Worm (Caenorhabditis elegans) whole organism, young adult: ENCODE measurements around the gene hot-7.

ENCODE experiments used
- B0261.1 ChIP-seq: sonication (generic microtip); optimal IDR thresholded peaks from 2 replicates; lab custom pipeline; 2016; ENCODE audit warnings: mild to moderate bottlenecking, missing genetic modification characterization, moderate library complexity, missing compliant biosample characterization
- C06A6.2 ChIP-seq: fragments of 200-800 bp; sonication (Bioruptor generic); conservative IDR thresholded peaks from 2 replicates; pipeline ENCODE4 v1.3.6; 2022; ENCODE audit warnings: missing genetic modification characterization, missing compliant biosample characterization
- C17E4.6 ChIP-seq: fragments of 200-800 bp; sonication (Bioruptor generic); IDR thresholded peaks from 2 replicates; pipeline ENCODE4 v1.3.6; 2022; ENCODE audit warnings: missing genetic modification reagents, missing genetic modification characterization, missing compliant biosample characterization
- F33H1.4 ChIP-seq: fragments of 200-800 bp; sonication (Bioruptor generic); IDR thresholded peaks from 2 replicates; pipeline ENCODE4 v1.3.6; 2022; ENCODE audit warnings: missing genetic modification reagents, missing genetic modification characterization, missing compliant biosample characterization
- F37B4.10 ChIP-seq: fragments of 200-800 bp; sonication (Bioruptor generic); IDR thresholded peaks from 2 replicates; pipeline ENCODE4 v1.3.6; 2022; ENCODE audit warnings: missing genetic modification characterization, missing compliant biosample characterization
- F39B2.1 ChIP-seq: fragments of 200-800 bp; sonication (Bioruptor generic); IDR thresholded peaks from 2 replicates; pipeline ENCODE4 v1.3.6; 2022; ENCODE audit warnings: missing genetic modification reagents, missing genetic modification characterization, missing compliant biosample characterization
- F55B11.4 ChIP-seq: sonication (generic microtip); optimal IDR thresholded peaks from 2 replicates; lab custom pipeline; 2016; ENCODE audit warnings: missing compliant biosample characterization, missing genetic modification characterization, borderline replicate concordance; ENCODE audit not compliant: insufficient read depth
- F57A8.1 ChIP-seq: fragments of 200-800 bp; sonication (Bioruptor generic); optimal IDR thresholded peaks from 2 replicates; lab custom pipeline; 2018; ENCODE audit warnings: mild to moderate bottlenecking, missing genetic modification characterization, moderate library complexity, missing compliant biosample characterization
- K11D2.4 ChIP-seq: fragments of 200-800 bp; sonication (Bioruptor generic); IDR thresholded peaks from 2 replicates; pipeline ENCODE4 v1.3.6; 2022; ENCODE audit warnings: missing genetic modification reagents, missing genetic modification characterization, missing compliant biosample characterization
- Y95B8A.8 ChIP-seq: fragments of 200-800 bp; sonication (Bioruptor generic); IDR thresholded peaks from 2 replicates; pipeline ENCODE4 v1.3.6; 2022; ENCODE audit warnings: missing genetic modification reagents, missing genetic modification characterization, missing compliant biosample characterization
- ama-1 ChIP-seq, 3 experiments: fragments of 150-350 bp in 1 of 3; sonication (generic microtip) in 2 of 3; optimal IDR thresholded peaks; 2 replicates each; lab custom pipeline; 2014 to 2018; ENCODE audit warnings: missing biosample characterization in 2 of 3, missing genetic modification characterization in 2 of 3, missing genetic modification reagents in 2 of 3
- aptf-3 ChIP-seq: fragments of 200-800 bp; sonication (Bioruptor generic); IDR thresholded peaks from 2 replicates; pipeline ENCODE4 v1.3.6; 2022; ENCODE audit warnings: missing genetic modification characterization, missing compliant biosample characterization
- atf-7 ChIP-seq: sonication (generic microtip); optimal IDR thresholded peaks from 2 replicates; lab custom pipeline; 2017; ENCODE audit warnings: mild to moderate bottlenecking, missing genetic modification characterization, missing compliant biosample characterization
- bed-1 ChIP-seq: fragments of 200-800 bp; sonication (Bioruptor generic); IDR thresholded peaks from 2 replicates; pipeline ENCODE4 v1.3.6; 2022; ENCODE audit warnings: missing genetic modification reagents, missing genetic modification characterization, missing compliant biosample characterization
- ceh-100 ChIP-seq: fragments of 200-800 bp; sonication (Bioruptor generic); IDR thresholded peaks from 2 replicates; pipeline ENCODE4 v1.3.6; 2022; ENCODE audit warnings: missing genetic modification reagents, missing genetic modification characterization, missing compliant biosample characterization
- ceh-27 ChIP-seq: fragments of 200-800 bp; sonication (Bioruptor generic); optimal IDR thresholded peaks from 2 replicates; lab custom pipeline; 2018; ENCODE audit warnings: mild to moderate bottlenecking, missing genetic modification characterization, moderate library complexity, missing compliant biosample characterization
- ceh-79 ChIP-seq: sonication (generic microtip); optimal IDR thresholded peaks from 2 replicates; lab custom pipeline; 2017; ENCODE audit warnings: mild to moderate bottlenecking, missing genetic modification characterization, missing compliant biosample characterization
- ceh-91 ChIP-seq: fragments of 200-800 bp; sonication (Bioruptor generic); IDR thresholded peaks from 2 replicates; pipeline ENCODE4 v1.3.6; 2022; ENCODE audit warnings: missing genetic modification reagents, missing genetic modification characterization, missing compliant biosample characterization
- dox-1 ChIP-seq: fragments of 200-800 bp; sonication (Bioruptor generic); IDR thresholded peaks from 2 replicates; pipeline ENCODE4 v1.3.6; 2022; ENCODE audit warnings: missing genetic modification reagents, missing genetic modification characterization, missing compliant biosample characterization
- efl-1 ChIP-seq: fragments of 150-350 bp; optimal IDR thresholded peaks from 2 replicates; lab custom pipeline; 2014; ENCODE audit warnings: missing biosample characterization, missing genetic modification reagents, missing genetic modification characterization
- egrh-3 ChIP-seq: fragments of 200-800 bp; sonication (Bioruptor generic); IDR thresholded peaks from 2 replicates; pipeline ENCODE4 v1.3.6; 2022; ENCODE audit warnings: missing genetic modification reagents, missing genetic modification characterization, missing compliant biosample characterization
- fkh-3 ChIP-seq: sonication (generic microtip); optimal IDR thresholded peaks from 2 replicates; lab custom pipeline; 2016; ENCODE audit warnings: mild to moderate bottlenecking, missing genetic modification characterization, missing compliant biosample characterization
- hmg-20 ChIP-seq: fragments of 200-800 bp; sonication (Bioruptor generic); IDR thresholded peaks from 2 replicates; pipeline ENCODE4 v1.3.6; 2022; ENCODE audit warnings: missing genetic modification reagents, missing genetic modification characterization, missing compliant biosample characterization
- hrde-1 ChIP-seq: sonication (generic microtip); optimal IDR thresholded peaks from 2 replicates; lab custom pipeline; 2016; ENCODE audit warnings: missing genetic modification characterization, mild to moderate bottlenecking, missing compliant biosample characterization, moderate library complexity, missing genotype, missing genetic modification reagents, borderline replicate concordance
- let-526 ChIP-seq: fragments of 200-800 bp; sonication (Bioruptor generic); IDR thresholded peaks from 2 replicates; pipeline ENCODE4 v1.3.6; 2022; ENCODE audit warnings: missing genetic modification reagents, missing genetic modification characterization, missing compliant biosample characterization
- let-607 ChIP-seq, 2 experiments: fragments of 200-800 bp in 1 of 2; sonication (Bioruptor generic) in 1 of 2; sonication (generic microtip) in 1 of 2; optimal IDR thresholded peaks; 2 replicates each; lab custom pipeline; 2016 to 2018; ENCODE audit warnings: mild to moderate bottlenecking in 2 of 2, missing compliant biosample characterization in 2 of 2, missing genetic modification characterization in 2 of 2, moderate library complexity in 2 of 2, missing genotype in 1 of 2
- lin-26 ChIP-seq: fragments of 200-800 bp; sonication (Bioruptor generic); IDR thresholded peaks from 2 replicates; pipeline ENCODE4 v1.3.6; 2022; ENCODE audit warnings: missing genetic modification reagents, missing genetic modification characterization, missing compliant biosample characterization
- lin-35 ChIP-seq, 3 experiments: fragments of 150-350 bp in 2 of 3; sonication (generic microtip) in 1 of 3; optimal IDR thresholded peaks; 2 replicates each; lab custom pipeline; 2014 to 2018; ENCODE audit warnings: missing biosample characterization in 3 of 3, missing genetic modification characterization in 3 of 3, missing genetic modification reagents in 3 of 3
- lin-54 ChIP-seq: fragments of 200-800 bp; sonication (Bioruptor generic); optimal IDR thresholded peaks from 2 replicates; lab custom pipeline; 2018; ENCODE audit warnings: mild to moderate bottlenecking, missing genetic modification characterization, missing compliant biosample characterization
- lsl-1 ChIP-seq: fragments of 200-800 bp; sonication (Bioruptor generic); optimal IDR thresholded peaks from 2 replicates; lab custom pipeline; 2018; ENCODE audit warnings: mild to moderate bottlenecking, missing genetic modification characterization, moderate library complexity, missing compliant biosample characterization
- madf-6 ChIP-seq: fragments of 200-800 bp; sonication (Bioruptor generic); IDR thresholded peaks from 2 replicates; pipeline ENCODE4 v1.3.6; 2022; ENCODE audit warnings: missing genetic modification reagents, missing genetic modification characterization, missing compliant biosample characterization
- madf-8 ChIP-seq: fragments of 200-800 bp; sonication (Bioruptor generic); conservative IDR thresholded peaks from 2 replicates; pipeline ENCODE4 v1.3.6; 2022; ENCODE audit warnings: missing genetic modification reagents, missing genetic modification characterization, missing compliant biosample characterization
- mcd-1 ChIP-seq: fragments of 200-800 bp; sonication (Bioruptor generic); IDR thresholded peaks from 2 replicates; pipeline ENCODE4 v1.3.6; 2022; ENCODE audit warnings: missing genetic modification reagents, missing genetic modification characterization, missing compliant biosample characterization
- mel-28 ChIP-seq: sonication (generic microtip); optimal IDR thresholded peaks from 2 replicates; lab custom pipeline; 2016; ENCODE audit warnings: borderline replicate concordance, mild to moderate bottlenecking, missing genetic modification characterization, missing compliant biosample characterization
- mes-4 ChIP-seq: sonication (generic microtip); optimal IDR thresholded peaks from 2 replicates; lab custom pipeline; 2016; ENCODE audit warnings: missing genotype, missing genetic modification characterization, missing compliant biosample characterization
- mxl-1 ChIP-seq: sonication (generic microtip); optimal IDR thresholded peaks from 2 replicates; lab custom pipeline; 2016; ENCODE audit warnings: missing genetic modification characterization, missing compliant biosample characterization
- nfyb-1 ChIP-seq: fragments of 200-800 bp; sonication (Bioruptor generic); IDR thresholded peaks from 2 replicates; pipeline ENCODE4 v1.3.6; 2022; ENCODE audit warnings: missing genetic modification reagents, missing genetic modification characterization, missing compliant biosample characterization
- sdz-38 ChIP-seq: sonication (generic microtip); optimal IDR thresholded peaks from 2 replicates; lab custom pipeline; 2016; ENCODE audit warnings: missing genotype, missing genetic modification characterization, missing compliant biosample characterization
- snpc-1.3 ChIP-seq: sonication (generic microtip); optimal IDR thresholded peaks from 2 replicates; lab custom pipeline; 2017; ENCODE audit warnings: missing genetic modification characterization, mild to moderate bottlenecking, missing compliant biosample characterization, antibody characterized with exemption, moderate library complexity, missing genotype, missing genetic modification reagents; ENCODE audit not compliant: insufficient read depth
- snpc-4 ChIP-seq, 5 experiments: fragments of 150-350 bp in 1 of 5; sonication (generic microtip) in 4 of 5; optimal IDR thresholded peaks; 2 replicates each; lab custom pipeline; 2014 to 2018; ENCODE audit warnings: missing genetic modification characterization in 5 of 5, missing biosample characterization in 3 of 5, antibody characterized with exemption in 2 of 5, mild to moderate bottlenecking in 2 of 5, missing compliant biosample characterization in 2 of 5, missing genotype in 2 of 5, moderate library complexity in 2 of 5, missing genetic modification reagents in 1 of 5
- somi-1 ChIP-seq: fragments of 200-800 bp; sonication (Bioruptor generic); optimal IDR thresholded peaks from 2 replicates; lab custom pipeline; 2018; ENCODE audit warnings: mild to moderate bottlenecking, missing genetic modification characterization, missing compliant biosample characterization
- unc-130 ChIP-seq: sonication (generic microtip); optimal IDR thresholded peaks from 2 replicates; lab custom pipeline; 2016; ENCODE audit warnings: missing genetic modification reagents, missing genetic modification characterization, missing compliant biosample characterization
- zim-3 ChIP-seq: sonication (generic microtip); optimal IDR thresholded peaks from 2 replicates; lab custom pipeline; 2017; ENCODE audit warnings: mild to moderate bottlenecking, missing genetic modification characterization, moderate library complexity, missing compliant biosample characterization
- ztf-18 ChIP-seq: sonication (generic microtip); optimal IDR thresholded peaks from 2 replicates; lab custom pipeline; 2016; ENCODE audit warnings: missing genotype, mild to moderate bottlenecking, missing genetic modification characterization, missing compliant biosample characterization

The hot-7 gene

DNA sequence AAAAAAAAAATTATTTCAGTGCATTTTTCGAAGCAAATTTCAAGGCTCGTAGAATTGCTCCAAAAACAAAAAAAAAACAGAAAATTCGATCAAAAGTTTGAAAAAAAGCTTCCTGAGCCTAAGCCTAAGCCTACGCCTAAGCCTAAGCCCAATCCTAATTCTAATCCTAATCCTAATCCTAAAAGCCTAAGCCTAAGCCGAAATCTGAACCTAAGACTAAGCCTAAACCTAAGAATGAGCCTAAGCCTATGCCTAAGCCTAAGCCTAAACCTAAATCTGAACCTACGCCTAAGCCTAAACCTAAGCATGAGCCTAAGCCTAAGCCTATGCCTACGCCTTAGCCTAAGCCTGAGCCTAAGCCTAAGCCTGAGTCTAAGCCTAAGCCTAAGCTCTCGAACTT is 5.0 kb upstream of the hot-7 start:
- TF ChIP-seq mes-4 (tag; lab: Kevin White, UChicago) (no peak), let-526 (no peak), mxl-1 (no peak), hmg-20 (GFP tag; lab: Robert Waterston, UW) (no peak), nfyb-1 (GFP tag; lab: Robert Waterston, UW) (no peak), F37B4.10 (GFP tag; lab: Robert Waterston, UW) (no peak), zim-3 (tag; lab: Kevin White, UChicago) (no peak), ceh-27 (GFP tag; lab: Kevin White, UChicago) (no peak), lin-26 (GFP tag; lab: Robert Waterston, UW) (no peak), mel-28 (tag; lab: Kevin White, UChicago) (no peak), ceh-100 (GFP tag; lab: Robert Waterston, UW) (no peak), F55B11.4 (tag; lab: Kevin White, UChicago) (no peak), ceh-79 (tag; lab: Kevin White, UChicago) (no peak), lsl-1 (GFP tag; lab: Kevin White, UChicago) (no peak), F39B2.1 (no peak), somi-1 (no peak), B0261.1 (tag; lab: Kevin White, UChicago) (no peak), F57A8.1 (GFP tag; lab: Kevin White, UChicago) (no peak)

DNA sequence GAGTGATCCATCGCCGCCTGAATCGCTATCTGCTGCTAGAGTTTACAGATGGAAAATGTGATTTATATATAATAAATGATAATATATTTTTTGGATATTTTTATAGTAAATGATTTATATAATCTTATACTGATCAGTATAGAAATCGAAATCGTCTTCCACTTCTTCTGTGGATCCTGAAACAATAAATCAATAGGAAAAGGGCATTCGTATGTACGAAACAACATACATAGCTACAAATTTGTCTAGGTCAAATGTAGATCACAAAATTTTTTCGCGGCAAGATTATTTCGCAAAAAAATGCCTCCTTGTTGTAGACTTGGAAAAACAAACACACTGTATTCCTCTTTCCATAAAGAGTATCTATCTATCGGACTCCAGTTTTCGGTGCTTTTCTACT is 2.9 kb downstream of the hot-7 start, which contains the start of gene Y48B6A.10:
Y48B6A.10 (plus strand) TSS at position 301 of the 400 bp plus-strand sequence.
- peak; percentile 39; the same call in 1 of the 2 replicates for TF ChIP-seq madf-6 (GFP tag; lab: Robert Waterston, UW)
- TF ChIP-seq efl-1 (GFP tag; lab: Kevin White, UChicago) = peak; percentile 19
- TF ChIP-seq unc-130 (GFP tag; lab: Kevin White, UChicago) = no peak
- TF ChIP-seq, all 124 proteins: peak for 2

DNA sequence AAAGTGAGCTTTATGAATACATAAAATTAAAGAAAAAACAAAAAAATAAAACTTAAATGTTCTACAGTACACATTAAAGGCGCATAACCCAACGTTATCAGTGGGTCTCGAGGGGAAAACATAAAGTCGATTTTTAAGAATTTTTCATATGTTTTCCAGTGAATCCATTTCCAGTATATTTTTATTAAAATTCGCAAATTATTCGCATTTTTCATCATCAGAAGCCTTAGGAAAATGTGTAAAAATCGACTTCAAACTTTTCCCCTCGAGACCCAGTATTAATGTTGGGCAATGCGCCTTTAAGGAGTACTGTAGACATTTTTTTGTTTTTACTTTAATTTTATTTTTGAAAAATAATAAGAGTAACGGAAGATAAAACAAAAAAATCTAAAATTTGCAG is 6.9 kb downstream of the hot-7 start:
- no peak for TF ChIP-seq Y95B8A.8 (GFP tag; lab: Robert Waterston, UW)
- TF ChIP-seq hrde-1 (tag; lab: Kevin White, UChicago) = no peak
- TF ChIP-seq lin-35 (GFP tag; optimal IDR thresholded peaks at IDR 0.05; lab: Kevin White, UChicago) = no peak
- TF ChIP-seq mcd-1 (GFP tag; lab: Robert Waterston, UW) = peak; percentile 58
- no peak for TF ChIP-seq K11D2.4
- TF ChIP-seq lsl-1 (GFP tag; lab: Kevin White, UChicago) = peak; percentile 98
- TF ChIP-seq let-607 (tag; optimal IDR thresholded peaks at IDR 0.05; lab: Kevin White, UChicago) = no peak
- TF ChIP-seq C06A6.2 (GFP tag; lab: Robert Waterston, UW) = no peak
- TF ChIP-seq C17E4.6 (GFP tag; lab: Robert Waterston, UW) = no peak
- no peak for TF ChIP-seq sdz-38 (tag; lab: Kevin White, UChicago)
- no peak for TF ChIP-seq hmg-20 (GFP tag; lab: Robert Waterston, UW)
- TF ChIP-seq fkh-3 (tag; lab: Kevin White, UChicago) = no peak
- TF ChIP-seq F33H1.4 = peak; percentile 97
- TF ChIP-seq madf-8 (GFP tag; lab: Robert Waterston, UW) = peak; percentile 87
- peak; percentile 27 for TF ChIP-seq snpc-1.3 (tag; lab: Kevin White, UChicago)
- TF ChIP-seq ceh-91 (GFP tag; lab: Robert Waterston, UW) = peak; percentile 81
- no peak for TF ChIP-seq snpc-4 (GFP tag; optimal IDR thresholded peaks at IDR 0.05; lab: Kevin White, UChicago)
- peak in 2 of 4 experiments; percentile 10 to 24 for TF ChIP-seq snpc-4 (tag; optimal IDR thresholded peaks at IDR 0.05; lab: Kevin White, UChicago)
- no peak for TF ChIP-seq zim-3 (tag; lab: Kevin White, UChicago)
- no peak for TF ChIP-seq atf-7 (tag; lab: Kevin White, UChicago)
- no peak for TF ChIP-seq aptf-3 (GFP tag; lab: Robert Waterston, UW)
- no peak for TF ChIP-seq bed-1 (GFP tag; lab: Robert Waterston, UW)
- peak; percentile 48 for TF ChIP-seq lin-54
- no peak for TF ChIP-seq ama-1 (optimal IDR thresholded peaks at IDR 0.05; lab: Kevin White, UChicago)
- TF ChIP-seq ama-1 (GFP tag; optimal IDR thresholded peaks at IDR 0.05; lab: Kevin White, UChicago) = no peak
- TF ChIP-seq dox-1 (GFP tag; lab: Robert Waterston, UW) = no peak; the same call in 1 of the 2 replicates
- 0 out of 2 replicates have a peak, but pooled peaks have one; percentile 11 for TF ChIP-seq egrh-3
- peak; percentile 13 for TF ChIP-seq ztf-18 (tag; lab: Kevin White, UChicago)
